Fruit fly (Drosophila melanogaster) whole organism, embryonic: Measurements from ENCODE around the gene Rpn9.

Experiments
- Abd-B ChIP-seq: fragments of 200-800 bp; sonication (Bioruptor generic); optimal IDR thresholded peaks from 2 replicates; lab custom pipeline; 2018; ENCODE audit warnings: missing biosample characterization, mild to moderate bottlenecking, missing genetic modification characterization, moderate library complexity
- Antp ChIP-seq: fragments of 200-800 bp; sonication (Bioruptor generic); optimal IDR thresholded peaks from 3 replicates; lab custom pipeline; 2016; ENCODE audit warnings: missing biosample characterization, missing genetic modification characterization
- Bdp1 ChIP-seq: fragments of 200-800 bp; sonication (Bioruptor generic); optimal IDR thresholded peaks from 3 replicates; lab custom pipeline; 2016; ENCODE audit warnings: missing biosample characterization, missing genetic modification characterization
- CG10565 ChIP-seq: fragments of 200-800 bp; sonication (Bioruptor generic); optimal IDR thresholded peaks from 3 replicates; lab custom pipeline; 2016; ENCODE audit warnings: missing biosample characterization, mild to moderate bottlenecking, missing genetic modification characterization
- CG11247 ChIP-seq: fragments of 200-800 bp; sonication (Bioruptor generic); IDR thresholded peaks from 2 replicates; pipeline ENCODE4 v1.3.6; 2022; ENCODE audit warnings: missing biosample characterization, missing genetic modification characterization
- CG13894 ChIP-seq: fragments of 200-800 bp; sonication (Bioruptor generic); optimal IDR thresholded peaks from 3 replicates; lab custom pipeline; 2018; ENCODE audit warnings: missing biosample characterization, mild to moderate bottlenecking, missing genetic modification characterization, moderate library complexity
- CG14014 ChIP-seq: fragments of 200-800 bp; sonication (Bioruptor generic); IDR thresholded peaks from 2 replicates; pipeline ENCODE4 v1.3.6; 2022; ENCODE audit warnings: missing biosample characterization, missing genetic modification characterization
- CG16779 ChIP-seq: fragments of 200-800 bp; sonication (Bioruptor generic); IDR thresholded peaks from 2 replicates; pipeline ENCODE4 v1.3.6; 2022; ENCODE audit warnings: missing biosample characterization, missing genetic modification characterization
- CG17612 ChIP-seq: fragments of 200-800 bp; sonication (Bioruptor generic); IDR thresholded peaks from 2 replicates; pipeline ENCODE4 v1.3.6; 2022; ENCODE audit warnings: missing biosample characterization, missing genetic modification characterization
- CG2129 ChIP-seq: fragments of 200-800 bp; sonication (Bioruptor generic); IDR thresholded peaks from 2 replicates; pipeline ENCODE4 v1.3.6; 2022; ENCODE audit warnings: missing biosample characterization, missing genetic modification characterization; ENCODE audit not compliant: partially characterized antibody
- CG2875 ChIP-seq: fragments of 200-800 bp; sonication (Bioruptor generic); optimal IDR thresholded peaks from 2 replicates; lab custom pipeline; 2017; ENCODE audit warnings: missing biosample characterization, mild to moderate bottlenecking, missing genetic modification characterization, missing genetic modification reagents
- CG2889 ChIP-seq: fragments of 200-800 bp; sonication (Bioruptor generic); IDR thresholded peaks from 3 replicates; pipeline ENCODE4 v1.3.6; 2022; ENCODE audit warnings: missing biosample characterization, missing genetic modification characterization
- CG4282 ChIP-seq: fragments of 200-800 bp; sonication (Bioruptor generic); optimal IDR thresholded peaks from 2 replicates; lab custom pipeline; 2016; ENCODE audit warnings: missing biosample characterization, missing genetic modification characterization
- CG4328 ChIP-seq: fragments of 200-800 bp; sonication (Bioruptor generic); optimal IDR thresholded peaks from 3 replicates; lab custom pipeline; 2017; ENCODE audit warnings: missing biosample characterization, missing genetic modification reagents, missing genetic modification characterization
- CG4404 ChIP-seq: fragments of 200-800 bp; sonication (Bioruptor generic); IDR thresholded peaks from 2 replicates; pipeline ENCODE4 v1.3.6; 2022; ENCODE audit warnings: missing biosample characterization, missing genetic modification characterization
- CG6272 ChIP-seq: fragments of 200-800 bp; sonication (Bioruptor generic); IDR thresholded peaks from 2 replicates; pipeline ENCODE4 v1.3.6; 2022; ENCODE audit warnings: missing biosample characterization, missing genetic modification characterization
- CG7745 ChIP-seq: fragments of 200-800 bp; sonication (Bioruptor generic); optimal IDR thresholded peaks from 2 replicates; lab custom pipeline; 2018; ENCODE audit warnings: missing biosample characterization, mild to moderate bottlenecking, missing genetic modification characterization, moderate library complexity
- CG8281 ChIP-seq: fragments of 200-800 bp; sonication (Bioruptor generic); optimal IDR thresholded peaks from 2 replicates; lab custom pipeline; 2018; ENCODE audit warnings: missing biosample characterization, mild to moderate bottlenecking, missing genetic modification characterization, moderate library complexity
- CG8478 ChIP-seq: fragments of >200 bp; optimal IDR thresholded peaks from 2 replicates; lab custom pipeline; 2018
- CoRest ChIP-seq: fragments of 200-800 bp; sonication (Bioruptor generic); optimal IDR thresholded peaks from 3 replicates; lab custom pipeline; 2018; ENCODE audit warnings: missing biosample characterization, mild to moderate bottlenecking, missing genetic modification characterization, moderate library complexity
- E2f2 ChIP-seq: fragments of 200-800 bp; sonication (Bioruptor generic); IDR thresholded peaks from 2 replicates; pipeline ENCODE4 v1.3.6; 2022; ENCODE audit warnings: missing biosample characterization, missing genetic modification characterization
- GATAe ChIP-seq: fragments of 200-800 bp; sonication (Bioruptor generic); conservative IDR thresholded peaks from 2 replicates; pipeline ENCODE4 v1.3.6; 2022; ENCODE audit warnings: missing biosample characterization, missing genetic modification characterization
- Hr78 ChIP-seq, 2 experiments: fragments of 200-800 bp in 1 of 2; fragments of >200 bp in 1 of 2; sonication (Bioruptor generic) in 1 of 2; optimal IDR thresholded peaks; 2 replicates each; lab custom pipeline; 2017 to 2019; ENCODE audit warnings: missing biosample characterization in 2 of 2, missing genetic modification characterization in 2 of 2, mild to moderate bottlenecking in 1 of 2, moderate library complexity in 1 of 2
- Max ChIP-seq: fragments of 200-800 bp; sonication (Bioruptor generic); optimal IDR thresholded peaks from 2 replicates; lab custom pipeline; 2016; ENCODE audit warnings: missing biosample characterization, mild to moderate bottlenecking, missing genetic modification characterization
- NFAT ChIP-seq: fragments of 200-800 bp; sonication (Bioruptor generic); IDR thresholded peaks from 2 replicates; pipeline ENCODE4 v1.3.6; 2022; ENCODE audit warnings: missing biosample characterization, missing genetic modification characterization
- NfI ChIP-seq: fragments of 200-800 bp; sonication (Bioruptor generic); optimal IDR thresholded peaks from 3 replicates; lab custom pipeline; 2018; ENCODE audit warnings: missing biosample characterization, mild to moderate bottlenecking, missing genetic modification characterization, moderate library complexity
- PHDP ChIP-seq: fragments of 200-800 bp; sonication (Bioruptor generic); optimal IDR thresholded peaks from 3 replicates; lab custom pipeline; 2018; ENCODE audit warnings: missing biosample characterization, mild to moderate bottlenecking, missing genetic modification characterization, moderate library complexity
- Rx ChIP-seq: fragments of 200-800 bp; sonication (Bioruptor generic); IDR thresholded peaks from 2 replicates; pipeline ENCODE4 v1.3.6; 2022; ENCODE audit warnings: missing biosample characterization, missing genetic modification characterization
- Scr ChIP-seq: fragments of 200-800 bp; sonication (Bioruptor generic); IDR thresholded peaks from 2 replicates; pipeline ENCODE4 v1.3.6; 2022; ENCODE audit warnings: missing biosample characterization, missing genetic modification characterization; ENCODE audit not compliant: partially characterized antibody
- Six4 ChIP-seq: fragments of 200-800 bp; sonication (Bioruptor generic); optimal IDR thresholded peaks from 2 replicates; lab custom pipeline; 2016; ENCODE audit warnings: missing biosample characterization, missing genetic modification characterization
- az2 ChIP-seq: fragments of 200-800 bp; sonication (Bioruptor generic); optimal IDR thresholded peaks from 3 replicates; lab custom pipeline; 2016; ENCODE audit warnings: missing biosample characterization, missing genetic modification characterization
- btn ChIP-seq: fragments of 200-800 bp; sonication (Bioruptor generic); optimal IDR thresholded peaks from 2 replicates; lab custom pipeline; 2016; ENCODE audit warnings: missing biosample characterization, missing genetic modification characterization
- cas ChIP-seq: fragments of 200-800 bp; sonication (Bioruptor generic); IDR thresholded peaks from 2 replicates; pipeline ENCODE4 v1.3.6; 2022; ENCODE audit warnings: missing biosample characterization, missing genetic modification characterization
- cg ChIP-seq: fragments of 200-800 bp; sonication (Bioruptor generic); optimal IDR thresholded peaks from 3 replicates; lab custom pipeline; 2019; ENCODE audit warnings: missing biosample characterization, mild to moderate bottlenecking, missing genetic modification characterization, moderate library complexity
- danr ChIP-seq: fragments of 200-800 bp; sonication (Bioruptor generic); IDR thresholded peaks from 2 replicates; pipeline ENCODE4 v1.3.6; 2022; ENCODE audit warnings: missing biosample characterization, missing genetic modification characterization
- dmrt11E ChIP-seq: fragments of 200-800 bp; sonication (Bioruptor generic); optimal IDR thresholded peaks from 3 replicates; lab custom pipeline; 2018; ENCODE audit warnings: missing biosample characterization, mild to moderate bottlenecking, missing genetic modification characterization, moderate library complexity
- eve ChIP-seq, 2 experiments: fragments of >200 bp; optimal IDR thresholded peaks; 2 replicates each; lab custom pipeline; 2017; ENCODE audit warnings: missing biosample characterization in 2 of 2, missing genetic modification characterization in 2 of 2
- eyg ChIP-seq: fragments of 200-800 bp; sonication (Bioruptor generic); optimal IDR thresholded peaks from 3 replicates; lab custom pipeline; 2016; ENCODE audit warnings: missing biosample characterization, missing genetic modification characterization
- fu2 ChIP-seq: fragments of 200-800 bp; sonication (Bioruptor generic); optimal IDR thresholded peaks from 2 replicates; lab custom pipeline; 2016; ENCODE audit warnings: missing biosample characterization, missing genetic modification characterization
- gfzf ChIP-seq: fragments of 200-800 bp; sonication (Bioruptor generic); optimal IDR thresholded peaks from 2 replicates; lab custom pipeline; 2016; ENCODE audit warnings: missing biosample characterization, mild to moderate bottlenecking, missing genetic modification characterization, moderate library complexity
- jigr1 ChIP-seq: fragments of 200-800 bp; sonication (Bioruptor generic); IDR thresholded peaks from 3 replicates; pipeline ENCODE4 v1.3.6; 2022; ENCODE audit warnings: missing biosample characterization, missing genetic modification characterization
- jing ChIP-seq: fragments of 200-800 bp; sonication (Bioruptor generic); optimal IDR thresholded peaks from 2 replicates; lab custom pipeline; 2018; ENCODE audit warnings: missing biosample characterization, mild to moderate bottlenecking, missing genetic modification characterization
- jumu ChIP-seq: fragments of 200-800 bp; sonication (Bioruptor generic); optimal IDR thresholded peaks from 3 replicates; lab custom pipeline; 2016; ENCODE audit warnings: missing biosample characterization, missing genetic modification characterization
- pnt ChIP-seq: fragments of 200-800 bp; sonication (Bioruptor generic); optimal IDR thresholded peaks from 3 replicates; lab custom pipeline; 2016; ENCODE audit warnings: missing biosample characterization, missing genetic modification characterization
- sens ChIP-seq: fragments of 200-800 bp; sonication (Bioruptor generic); peaks from one replicate; lab custom pipeline; 2016; ENCODE audit warnings: missing biosample characterization, missing genetic modification characterization
- shn ChIP-seq: fragments of 200-800 bp; sonication (Bioruptor generic); optimal IDR thresholded peaks from 3 replicates; lab custom pipeline; 2016; ENCODE audit warnings: missing biosample characterization, missing genetic modification characterization
- slbo ChIP-seq: fragments of 200-800 bp; sonication (Bioruptor generic); IDR thresholded peaks from 2 replicates; pipeline ENCODE4 v1.3.6; 2022; ENCODE audit warnings: missing biosample characterization, missing genetic modification characterization
- sr ChIP-seq: fragments of 200-800 bp; sonication (Bioruptor generic); IDR thresholded peaks from 3 replicates; pipeline ENCODE4 v1.3.6; 2022; ENCODE audit warnings: missing biosample characterization, missing genetic modification characterization
- stwl ChIP-seq: fragments of 200-800 bp; sonication (Bioruptor generic); optimal IDR thresholded peaks from 3 replicates; lab custom pipeline; 2018; ENCODE audit warnings: missing biosample characterization, mild to moderate bottlenecking, missing genetic modification characterization, moderate library complexity
- trh ChIP-seq: fragments of 200-800 bp; sonication (Bioruptor generic); optimal IDR thresholded peaks from 2 replicates; lab custom pipeline; 2016; ENCODE audit warnings: missing biosample characterization, missing genetic modification characterization
- wek ChIP-seq: fragments of 200-800 bp; sonication (Bioruptor generic); optimal IDR thresholded peaks from 3 replicates; lab custom pipeline; 2018; ENCODE audit warnings: missing biosample characterization, mild to moderate bottlenecking, missing genetic modification characterization, moderate library complexity
- z ChIP-seq: fragments of 200-800 bp; sonication (Bioruptor generic); IDR thresholded peaks from 3 replicates; pipeline ENCODE4 v1.3.6; 2022; ENCODE audit warnings: missing biosample characterization, missing genetic modification characterization

Rpn9 gene

DNA sequence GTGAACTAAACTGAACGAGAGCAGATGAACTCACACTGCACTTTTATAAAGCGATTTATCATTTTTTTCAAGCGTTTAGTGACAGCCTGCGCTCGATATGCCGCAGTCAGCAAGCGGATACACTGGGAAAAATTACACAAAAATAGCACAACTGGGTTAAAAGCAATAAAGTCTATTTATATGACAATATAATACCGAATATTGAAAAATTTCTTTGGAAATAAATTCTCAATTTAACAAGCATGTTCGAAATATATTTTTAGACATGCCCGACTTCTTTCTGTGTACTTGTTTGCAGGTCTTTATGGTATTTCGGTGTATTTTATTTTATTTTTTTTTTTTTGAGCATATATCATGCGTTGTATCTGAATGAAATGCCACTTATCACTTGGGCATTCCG lies 19.4 kb downstream of the Rpn9 start (continued):
- TF ChIP-seq CoRest (tag; lab: Kevin White, UChicago): peak; percentile 71
- TF ChIP-seq wek (GFP tag; lab: Kevin White, UChicago): no peak
- peak; percentile 97 for TF ChIP-seq sens (GFP tag; lab: Kevin White, UChicago)
- TF ChIP-seq Abd-B (GFP tag; lab: Kevin White, UChicago): peak; percentile 70
- no peak; the same call in 1 of the 2 replicates for TF ChIP-seq GATAe (GFP tag; lab: Robert Waterston, UW)
- TF ChIP-seq dmrt11E (tag; lab: Kevin White, UChicago): peak; percentile 80
- no peak for TF ChIP-seq CG16779
- TF ChIP-seq fu2 (GFP tag; lab: Kevin White, UChicago): peak; percentile 7
- TF ChIP-seq Antp (GFP tag; lab: Kevin White, UChicago): peak; percentile 46
- no peak for TF ChIP-seq shn (GFP tag; lab: Kevin White, UChicago)
- TF ChIP-seq CG10565: no peak
- TF ChIP-seq CG4328 (GFP tag; lab: Kevin White, UChicago): no peak
- no peak for TF ChIP-seq z (GFP tag; lab: Robert Waterston, UW)
- TF ChIP-seq Bdp1 (GFP tag; lab: Kevin White, UChicago): peak; percentile 41
- TF ChIP-seq jumu (GFP tag; lab: Kevin White, UChicago): no peak
- TF ChIP-seq CG2875 (GFP tag; lab: Kevin White, UChicago): peak; percentile 55
- TF ChIP-seq btn (GFP tag; lab: Kevin White, UChicago): peak; percentile 26
- TF ChIP-seq sr: no peak
- TF ChIP-seq CG8281 (tag; lab: Kevin White, UChicago): no peak
- TF ChIP-seq eve (GFP tag; optimal IDR thresholded peaks at IDR 0.05; lab: Kevin White, UChicago): peak in 1 of 2 experiments; percentile 64
- TF ChIP-seq CG6272 (GFP tag; lab: Robert Waterston, UW): no peak
- TF ChIP-seq Max (GFP tag; lab: Kevin White, UChicago): peak; percentile 62
- TF ChIP-seq Hr78 (GFP tag; optimal IDR thresholded peaks at IDR 0.05; lab: Kevin White, UChicago): no peak
- TF ChIP-seq jing: peak; percentile 29
- no peak for TF ChIP-seq CG7745
- TF ChIP-seq CG13894 (tag; lab: Kevin White, UChicago): no peak
- TF ChIP-seq CG11247 (GFP tag; lab: Robert Waterston, UW): no peak
- TF ChIP-seq E2f2: peak; percentile 39; the same call in 1 of the 2 replicates
- TF ChIP-seq Six4 (GFP tag; lab: Kevin White, UChicago): peak; percentile 40
- no peak for TF ChIP-seq danr (GFP tag; lab: Robert Waterston, UW)
- peak; percentile 28 for TF ChIP-seq eyg
- TF ChIP-seq slbo (GFP tag; lab: Robert Waterston, UW): peak; percentile 65
- no peak for TF ChIP-seq CG8478 (lab: Kevin White, UChicago)
- peak; percentile 72 for TF ChIP-seq PHDP
- TF ChIP-seq CG17612 (GFP tag; lab: Robert Waterston, UW): no peak
- no peak for TF ChIP-seq CG4282
- no peak for TF ChIP-seq cg (GFP tag; lab: Kevin White, UChicago)
- TF ChIP-seq CG4404 (GFP tag; lab: Robert Waterston, UW): 0 out of 2 replicates have a peak, but pooled peaks have one; percentile 6
- TF ChIP-seq CG2889 (GFP tag; lab: Robert Waterston, UW): peak; percentile 59; the same call in 1 of the 3 replicates
- TF ChIP-seq cas (GFP tag; lab: Robert Waterston, UW): no peak
- TF ChIP-seq jigr1 (GFP tag; lab: Robert Waterston, UW): 0 out of 3 replicates have a peak, but pooled peaks have one; percentile 12
- peak; percentile 78 for TF ChIP-seq az2 (GFP tag; lab: Kevin White, UChicago)
- TF ChIP-seq CG2129 (GFP tag; lab: Robert Waterston, UW): no peak
- TF ChIP-seq NfI (GFP tag; lab: Kevin White, UChicago): peak; percentile 45
- 0 out of 2 replicates have a peak, but pooled peaks have one; percentile 13 for TF ChIP-seq Rx (GFP tag; lab: Robert Waterston, UW)
- peak; percentile 34 for TF ChIP-seq pnt
- no peak for TF ChIP-seq NFAT (GFP tag; lab: Robert Waterston, UW)
- peak; percentile 63 for TF ChIP-seq CG14014 (GFP tag; lab: Robert Waterston, UW)
- TF ChIP-seq Scr (GFP tag; lab: Robert Waterston, UW): no peak
- TF ChIP-seq stwl: no peak
- TF ChIP-seq trh (GFP tag; lab: Kevin White, UChicago): no peak
- TF ChIP-seq gfzf (GFP tag; lab: Kevin White, UChicago): no peak
